Fruit fly (Drosophila melanogaster): ENCODE results near the gene CG43679.

The CG43679 gene

DNA sequence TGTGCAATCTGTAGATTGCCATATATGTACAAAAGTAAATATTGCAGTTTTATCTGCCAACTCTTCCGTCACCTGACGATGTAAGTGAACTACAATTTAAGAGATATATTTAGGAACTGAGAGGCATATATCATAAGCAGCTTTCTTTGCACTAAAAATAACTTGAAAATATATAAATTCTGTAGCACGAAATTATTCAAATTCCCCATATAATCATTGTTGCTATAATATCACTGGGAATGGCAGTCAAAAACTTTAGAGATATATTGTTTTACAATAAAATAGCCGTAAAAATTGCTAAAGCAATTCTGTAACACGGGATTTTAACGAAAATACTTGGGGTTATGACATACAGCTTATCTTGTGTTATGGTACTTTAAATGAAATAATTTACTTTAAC, at the start of gene CG43679:
Gene CG43679 (minus strand): TSS at position 101 of the 400 bp plus-strand sequence.
- TF ChIP-seq CG11617 (GFP tag; optimal IDR thresholded peaks at IDR 0.05), result no peak
- TF ChIP-seq tj (GFP tag; optimal IDR thresholded peaks at IDR 0.05), result no peak
- TF ChIP-seq bab1 (GFP tag; optimal IDR thresholded peaks at IDR 0.05), result no peak
- TF ChIP-seq cnc (optimal IDR thresholded peaks at IDR 0.05), result no peak
- no peak for TF ChIP-seq Hr96 (GFP tag; optimal IDR thresholded peaks at IDR 0.05)
- TF ChIP-seq CG1620 (GFP tag; optimal IDR thresholded peaks at IDR 0.05), result no peak
- TF ChIP-seq Clk (GFP tag; optimal IDR thresholded peaks at IDR 0.05), result no peak
- no peak for TF ChIP-seq kay (GFP tag; ENCODE audit: borderline replicate concordance)
- no peak for TF ChIP-seq CG12768 (GFP tag; optimal IDR thresholded peaks at IDR 0.05)
- TF ChIP-seq toe (GFP tag; optimal IDR thresholded peaks at IDR 0.05), result no peak
- TF ChIP-seq Mnt (GFP tag; optimal IDR thresholded peaks at IDR 0.05), result no peak
- no peak for TF ChIP-seq ovo (GFP tag; optimal IDR thresholded peaks at IDR 0.05)

DNA sequence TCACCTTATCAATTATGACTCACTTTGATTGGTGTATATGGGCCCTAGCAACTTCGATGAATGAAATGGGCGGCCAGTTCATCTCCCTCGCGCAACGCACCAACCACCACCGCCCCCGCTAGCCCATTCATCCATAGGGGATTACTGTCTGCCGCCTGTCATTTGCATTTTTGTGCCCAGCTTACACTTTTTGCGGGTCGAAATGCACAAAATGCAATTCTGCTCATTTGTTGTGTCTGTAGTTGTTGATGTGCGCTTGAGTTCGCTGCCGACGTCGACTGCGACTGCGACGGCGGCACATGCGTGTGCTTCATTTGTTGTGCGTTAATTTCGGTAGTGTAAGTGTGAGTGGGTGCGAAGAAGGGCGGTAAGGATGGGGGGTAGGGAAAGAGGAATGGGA, 49.8 kb upstream of the CG43679 start:
- TF ChIP-seq Clk (GFP tag; optimal IDR thresholded peaks at IDR 0.05), result no peak
- peak; percentile 93 for TF ChIP-seq tj (GFP tag; optimal IDR thresholded peaks at IDR 0.05)

DNA sequence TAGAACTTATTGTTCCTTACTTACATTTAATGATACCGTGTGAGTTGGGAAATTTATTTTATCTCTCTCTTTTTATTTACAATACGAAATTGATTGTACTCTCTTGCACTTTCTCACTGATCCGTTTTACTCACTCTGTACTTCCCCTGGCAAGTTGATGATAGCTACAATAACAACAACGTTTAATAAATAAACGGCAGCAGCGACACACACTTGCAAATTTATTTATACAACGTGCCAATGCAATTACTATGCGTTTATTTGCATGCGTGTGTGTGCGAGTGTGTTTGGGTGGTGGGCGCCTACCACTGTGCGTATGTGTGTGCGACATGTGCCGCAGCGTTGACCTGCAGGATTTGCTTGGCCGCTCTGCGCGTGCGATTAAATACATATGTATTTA, 48.3 kb upstream of the CG43679 start:
- TF ChIP-seq ovo (GFP tag; optimal IDR thresholded peaks at IDR 0.05) (no peak), Crg-1 (GFP tag; optimal IDR thresholded peaks at IDR 0.05) (no peak), tj (GFP tag; optimal IDR thresholded peaks at IDR 0.05) (no peak), Clk (GFP tag; optimal IDR thresholded peaks at IDR 0.05) (no peak), CG7101 (tag; optimal IDR thresholded peaks at IDR 0.05) (no peak), CG5204 (GFP tag; optimal IDR thresholded peaks at IDR 0.05) (no peak), cic (GFP tag; optimal IDR thresholded peaks at IDR 0.05) (no peak), CG14711 (tag; optimal IDR thresholded peaks at IDR 0.05) (no peak), cnc (optimal IDR thresholded peaks at IDR 0.05) (no peak), CG33017 (tag; optimal IDR thresholded peaks at IDR 0.05) (no peak)

DNA sequence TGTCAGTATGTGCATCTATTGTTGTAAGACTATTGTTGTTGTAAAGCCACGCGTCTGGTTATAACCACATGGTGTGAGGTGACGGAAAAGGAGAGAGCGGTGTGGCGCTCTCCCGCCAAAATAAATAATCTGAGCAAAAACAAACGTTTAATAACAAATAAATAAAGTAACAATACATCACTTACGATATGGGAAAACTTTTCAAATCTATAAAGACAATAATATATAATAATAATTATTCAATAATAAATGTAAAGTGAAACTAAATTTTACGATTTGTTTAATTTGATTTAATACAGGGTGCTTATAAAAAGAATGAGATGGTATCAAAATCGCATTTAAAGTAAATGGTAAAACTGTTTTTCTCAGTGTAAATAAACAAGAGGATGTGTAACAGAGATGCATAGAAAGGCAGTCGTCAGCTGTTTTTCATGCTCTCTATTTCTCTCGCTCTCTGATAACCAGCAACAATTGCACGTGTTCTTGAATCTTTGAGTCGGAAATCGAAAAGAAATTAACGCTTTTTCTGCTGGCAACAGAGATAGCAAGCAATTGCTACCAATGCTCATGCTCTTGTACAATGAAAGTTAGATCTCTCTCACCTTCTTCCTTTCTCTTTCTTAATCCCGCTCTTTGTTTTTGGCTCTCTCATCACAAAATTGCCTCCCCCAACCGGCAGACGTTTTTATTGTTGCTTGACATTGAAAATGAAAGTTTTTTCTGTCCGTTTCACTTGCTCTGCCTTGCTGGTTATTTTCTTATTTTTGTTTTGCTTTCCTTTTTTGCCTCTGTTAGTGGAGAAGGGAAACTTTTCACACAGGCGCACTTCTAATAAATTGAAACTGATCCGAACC, 47.7 kb upstream of the CG43679 start:
- TF ChIP-seq pad (GFP tag; optimal IDR thresholded peaks at IDR 0.05) (peak; percentile 66), CG7045 (GFP tag; optimal IDR thresholded peaks at IDR 0.05) (peak; percentile 59), cnc (optimal IDR thresholded peaks at IDR 0.05) (no peak), Crg-1 (GFP tag; optimal IDR thresholded peaks at IDR 0.05) (peak; percentile 31), ovo (GFP tag; optimal IDR thresholded peaks at IDR 0.05) (peak; percentile 6), CG33017 (tag; optimal IDR thresholded peaks at IDR 0.05) (peak; percentile 92), CG12768 (GFP tag; optimal IDR thresholded peaks at IDR 0.05) (peak; percentile 80), toe (GFP tag; optimal IDR thresholded peaks at IDR 0.05) (no peak), bab1 (GFP tag; optimal IDR thresholded peaks at IDR 0.05) (peak; percentile 36), CG1620 (GFP tag; optimal IDR thresholded peaks at IDR 0.05) (no peak), tj (GFP tag; optimal IDR thresholded peaks at IDR 0.05) (peak; percentile 76), CG11617 (GFP tag; optimal IDR thresholded peaks at IDR 0.05) (peak; percentile 73), CG14711 (tag; optimal IDR thresholded peaks at IDR 0.05) (peak; percentile 76), Clk (GFP tag; optimal IDR thresholded peaks at IDR 0.05) (peak; percentile 50), Hr96 (GFP tag; optimal IDR thresholded peaks at IDR 0.05) (no peak), cic (GFP tag; optimal IDR thresholded peaks at IDR 0.05) (no peak), Mnt (GFP tag; optimal IDR thresholded peaks at IDR 0.05) (peak; percentile 57), CG7101 (tag; optimal IDR thresholded peaks at IDR 0.05) (peak; percentile 91), kay (GFP tag; ENCODE audit: borderline replicate concordance) (peak; percentile 56), CG5204 (GFP tag; optimal IDR thresholded peaks at IDR 0.05) (no peak)

DNA sequence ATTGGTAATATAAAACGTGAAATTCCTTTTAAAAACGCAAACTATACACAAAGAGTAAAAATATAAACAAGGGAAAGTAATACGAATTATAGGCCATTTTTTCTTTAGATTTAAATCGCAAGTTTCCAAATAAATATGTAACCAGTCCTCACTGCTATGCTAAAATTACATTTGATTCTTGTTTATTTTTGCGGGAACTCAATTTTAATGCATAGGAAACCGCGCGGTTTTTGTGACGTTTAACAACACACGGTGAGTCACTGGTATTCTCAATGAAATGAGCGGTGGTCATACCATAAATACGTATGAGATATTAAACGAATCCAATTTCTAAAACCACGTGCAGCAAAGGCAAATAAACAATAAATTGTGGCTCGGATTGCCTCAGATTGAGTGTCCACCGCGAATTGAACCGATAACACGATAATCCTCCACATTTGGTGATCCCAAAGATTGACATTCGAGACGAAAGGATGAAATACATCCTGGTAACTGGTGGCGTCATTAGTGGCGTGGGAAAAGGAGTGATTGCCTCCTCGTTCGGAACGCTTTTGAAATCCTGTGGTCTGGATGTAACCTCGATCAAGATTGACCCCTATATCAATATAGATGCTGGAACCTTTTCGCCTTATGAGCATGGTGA, 46.8 kb upstream of the CG43679 start, which contains the start of gene Ctps:
Gene Ctps (plus strand): TSS at position 37 of the 643 bp plus-strand sequence.
- TF ChIP-seq Hr96 (GFP tag; optimal IDR thresholded peaks at IDR 0.05), result no peak
- no peak for TF ChIP-seq tj (GFP tag; optimal IDR thresholded peaks at IDR 0.05)
- TF ChIP-seq CG14711 (tag; optimal IDR thresholded peaks at IDR 0.05), result no peak
- no peak for TF ChIP-seq Crg-1 (GFP tag; optimal IDR thresholded peaks at IDR 0.05)
- TF ChIP-seq pad (GFP tag; optimal IDR thresholded peaks at IDR 0.05), result no peak
- TF ChIP-seq toe (GFP tag; optimal IDR thresholded peaks at IDR 0.05), result no peak
- TF ChIP-seq ovo (GFP tag; optimal IDR thresholded peaks at IDR 0.05), result no peak
- TF ChIP-seq CG11617 (GFP tag; optimal IDR thresholded peaks at IDR 0.05), result no peak
- no peak for TF ChIP-seq CG33017 (tag; optimal IDR thresholded peaks at IDR 0.05)
- TF ChIP-seq CG7101 (tag; optimal IDR thresholded peaks at IDR 0.05), result peak; percentile 34
- no peak for TF ChIP-seq CG1620 (GFP tag; optimal IDR thresholded peaks at IDR 0.05)
- no peak for TF ChIP-seq cic (GFP tag; optimal IDR thresholded peaks at IDR 0.05)
- peak; percentile 51 for TF ChIP-seq bab1 (GFP tag; optimal IDR thresholded peaks at IDR 0.05)
- peak; percentile 16 for TF ChIP-seq CG12768 (GFP tag; optimal IDR thresholded peaks at IDR 0.05)
- TF ChIP-seq Clk (GFP tag; optimal IDR thresholded peaks at IDR 0.05), result no peak
- peak; percentile 61 for TF ChIP-seq Mnt (GFP tag; optimal IDR thresholded peaks at IDR 0.05)
- TF ChIP-seq CG7045 (GFP tag; optimal IDR thresholded peaks at IDR 0.05), result no peak
- no peak for TF ChIP-seq CG5204 (GFP tag; optimal IDR thresholded peaks at IDR 0.05)
- peak; percentile 95 for TF ChIP-seq kay (GFP tag; ENCODE audit: borderline replicate concordance)
- TF ChIP-seq cnc (optimal IDR thresholded peaks at IDR 0.05), result no peak

Measured in whole organism, adult.